Worm (Caenorhabditis elegans) whole organism, L4 larva: ENCODE results near the gene F13A2.1.
A peak's percentile ranks its signal among the peaks of the same experiment; 100 is the strongest.

Experiments
- F10B5.3 ChIP-seq: sonication (generic microtip); optimal IDR thresholded peaks from 2 replicates; lab custom pipeline; 2016; ENCODE audit warnings: mild to moderate bottlenecking, missing genetic modification characterization, missing compliant biosample characterization
- F26F4.8 ChIP-seq: fragments of 200-800 bp; sonication (Bioruptor generic); conservative IDR thresholded peaks from 2 replicates; pipeline ENCODE4 v1.3.6; 2022; ENCODE audit warnings: missing genetic modification characterization, missing compliant biosample characterization
- F44E2.7 ChIP-seq: fragments of 200-800 bp; sonication (Bioruptor generic); IDR thresholded peaks from 2 replicates; pipeline ENCODE4 v2.1.2; 2022; ENCODE audit warnings: missing genetic modification characterization, missing compliant biosample characterization
- R02D3.7 ChIP-seq: fragments of 150-350 bp; sonication (generic microtip); optimal IDR thresholded peaks from 3 replicates; lab custom pipeline; 2014; ENCODE audit warnings: missing biosample characterization, missing genetic modification characterization
- Y5F2A.4 ChIP-seq: fragments of 200-800 bp; sonication (Bioruptor generic); optimal IDR thresholded peaks from 2 replicates; lab custom pipeline; 2018; ENCODE audit warnings: mild to moderate bottlenecking, missing genetic modification characterization, missing compliant biosample characterization
- Y75B8A.6 ChIP-seq: fragments of 200-800 bp; sonication (Bioruptor generic); IDR thresholded peaks from 2 replicates; pipeline ENCODE4 v1.3.6; 2022; ENCODE audit warnings: missing genetic modification reagents, missing genetic modification characterization, missing compliant biosample characterization
- aha-1 ChIP-seq: fragments of 150-350 bp; peaks from one replicate; lab custom pipeline; 2014; ENCODE audit warnings: missing biosample characterization, missing genetic modification characterization
- aly-2 ChIP-seq: sonication (generic microtip); optimal IDR thresholded peaks from 2 replicates; lab custom pipeline; 2018; ENCODE audit warnings: missing biosample characterization, missing genetic modification characterization
- ama-1 ChIP-seq: fragments of 150-350 bp; optimal IDR thresholded peaks from 2 replicates; lab custom pipeline; 2014; ENCODE audit warnings: inconsistent platforms, mixed read lengths
- ceh-20 ChIP-seq: fragments of 200-800 bp; sonication (Bioruptor generic); IDR thresholded peaks from 2 replicates; pipeline ENCODE4 v1.3.6; 2022; ENCODE audit warnings: missing genetic modification reagents, missing genetic modification characterization, missing compliant biosample characterization
- ceh-62 ChIP-seq: sonication (generic microtip); optimal IDR thresholded peaks from 2 replicates; lab custom pipeline; 2017; ENCODE audit warnings: missing biosample characterization, missing genetic modification characterization
- daf-8 ChIP-seq: fragments of 200-800 bp; sonication (Bioruptor generic); IDR thresholded peaks from 2 replicates; pipeline ENCODE4 v1.3.6; 2022; ENCODE audit warnings: missing genetic modification characterization, missing compliant biosample characterization
- dmd-8 ChIP-seq: fragments of 200-800 bp; sonication (Bioruptor generic); IDR thresholded peaks from 2 replicates; pipeline ENCODE4 v1.3.6; 2022; ENCODE audit warnings: missing genetic modification characterization, missing compliant biosample characterization
- duxl-1 ChIP-seq: sonication (generic microtip); optimal IDR thresholded peaks from 2 replicates; lab custom pipeline; 2016; ENCODE audit warnings: mild to moderate bottlenecking, missing genetic modification characterization, moderate library complexity, missing compliant biosample characterization; ENCODE audit not compliant: poor library complexity
- dve-1 ChIP-seq: sonication (generic microtip); optimal IDR thresholded peaks from 2 replicates; lab custom pipeline; 2017; ENCODE audit warnings: antibody characterized with exemption, mild to moderate bottlenecking, missing genetic modification characterization, missing compliant biosample characterization; ENCODE audit not compliant: insufficient read depth
- egl-27 ChIP-seq: sonication (generic microtip); optimal IDR thresholded peaks from 3 replicates; lab custom pipeline; 2017; ENCODE audit warnings: missing biosample characterization, missing genetic modification reagents, missing genetic modification characterization
- egl-43 ChIP-seq: fragments of 200-800 bp; sonication (Bioruptor generic); IDR thresholded peaks from 2 replicates; pipeline ENCODE4 v1.3.6; 2022; ENCODE audit warnings: missing genetic modification reagents, missing genetic modification characterization, missing compliant biosample characterization
- fkh-10 ChIP-seq: fragments of 150-350 bp; optimal IDR thresholded peaks from 2 replicates; lab custom pipeline; 2014; ENCODE audit warnings: missing biosample characterization, missing genetic modification reagents, missing genetic modification characterization
- gei-8 ChIP-seq: fragments of 200-800 bp; sonication (Bioruptor generic); optimal IDR thresholded peaks from 2 replicates; lab custom pipeline; 2018; ENCODE audit warnings: mild to moderate bottlenecking, missing genetic modification characterization, missing compliant biosample characterization
- hif-1 ChIP-seq, 2 experiments: sonication (generic microtip); optimal IDR thresholded peaks; 2 replicates each; lab custom pipeline; 2016 to 2017; ENCODE audit warnings: missing compliant biosample characterization in 2 of 2, missing genetic modification characterization in 2 of 2, missing genetic modification reagents in 2 of 2, missing genotype in 2 of 2, mild to moderate bottlenecking in 1 of 2
- hlh-11 ChIP-seq: fragments of 200-800 bp; sonication (Bioruptor generic); optimal IDR thresholded peaks from 2 replicates; lab custom pipeline; 2018; ENCODE audit warnings: mild to moderate bottlenecking, missing genetic modification characterization, missing compliant biosample characterization
- lim-7 ChIP-seq: fragments of 200-800 bp; sonication (Bioruptor generic); IDR thresholded peaks from 2 replicates; pipeline ENCODE4 v1.3.6; 2022; ENCODE audit warnings: missing genetic modification characterization, missing compliant biosample characterization
- lin-13 ChIP-seq: fragments of 150-350 bp; optimal IDR thresholded peaks from 2 replicates; lab custom pipeline; 2014; ENCODE audit warnings: missing biosample characterization, missing genetic modification reagents, missing genetic modification characterization
- lin-29 ChIP-seq: fragments of 200-800 bp; sonication (Bioruptor generic); IDR thresholded peaks from 2 replicates; pipeline ENCODE4 v1.3.6; 2022; ENCODE audit warnings: missing genetic modification reagents, missing genetic modification characterization, missing compliant biosample characterization
- madf-9 ChIP-seq: fragments of 200-800 bp; sonication (Bioruptor generic); conservative IDR thresholded peaks from 2 replicates; pipeline ENCODE4 v1.3.6; 2022; ENCODE audit warnings: missing genetic modification reagents, missing genetic modification characterization, missing compliant biosample characterization
- mdl-1 ChIP-seq, 2 experiments: fragments of 150-350 bp in 1 of 2; sonication (generic microtip) in 1 of 2; optimal IDR thresholded peaks; 2 replicates each; lab custom pipeline; 2014 to 2017; ENCODE audit warnings: missing biosample characterization in 2 of 2, missing genetic modification characterization in 2 of 2
- mes-2 ChIP-seq: sonication (generic microtip); optimal IDR thresholded peaks from 2 replicates; lab custom pipeline; 2016; ENCODE audit warnings: missing genotype, mild to moderate bottlenecking, missing genetic modification characterization, missing compliant biosample characterization; ENCODE audit not compliant: poor library complexity, severe bottlenecking
- mxl-2 ChIP-seq: fragments of 200-800 bp; sonication (Bioruptor generic); conservative IDR thresholded peaks from 2 replicates; pipeline ENCODE4 v1.3.6; 2022; ENCODE audit warnings: missing genetic modification reagents, missing genetic modification characterization, missing compliant biosample characterization
- nhr-28 ChIP-seq: fragments of 150-350 bp; optimal IDR thresholded peaks from 2 replicates; lab custom pipeline; 2014; ENCODE audit warnings: missing biosample characterization, missing genetic modification characterization
- pha-4 ChIP-seq, 2 experiments: fragments of 150-350 bp in 1 of 2; fragments of 200-800 bp in 1 of 2; sonication (Bioruptor generic) in 1 of 2; IDR thresholded peaks in 1 of 2; optimal IDR thresholded peaks in 1 of 2; 2 replicates each; pipeline versions ENCODE4 v1.3.6 to Lab custom; 2014 to 2022; ENCODE audit warnings: missing genetic modification characterization in 2 of 2, missing genetic modification reagents in 2 of 2, missing biosample characterization in 1 of 2, missing compliant biosample characterization in 1 of 2
- pqm-1 ChIP-seq: sonication (generic microtip); optimal IDR thresholded peaks from 2 replicates; lab custom pipeline; 2017; ENCODE audit warnings: missing biosample characterization, missing genetic modification characterization
- saeg-2 ChIP-seq: fragments of 200-800 bp; sonication (Bioruptor generic); IDR thresholded peaks from 2 replicates; pipeline ENCODE4 v1.3.6; 2022; ENCODE audit warnings: missing genetic modification reagents, missing genetic modification characterization, missing compliant biosample characterization
- set-16 ChIP-seq: fragments of 200-800 bp; sonication (Bioruptor generic); IDR thresholded peaks from 2 replicates; pipeline ENCODE4 v1.3.6; 2022; ENCODE audit warnings: missing genetic modification reagents, missing genetic modification characterization, missing compliant biosample characterization
- tag-97 ChIP-seq: fragments of 200-800 bp; sonication (Bioruptor generic); IDR thresholded peaks from 2 replicates; pipeline ENCODE4 v1.3.6; 2022; ENCODE audit warnings: missing genetic modification characterization, missing compliant biosample characterization
- tra-1 ChIP-seq: fragments of 200-800 bp; sonication (Bioruptor generic); IDR thresholded peaks from 2 replicates; pipeline ENCODE4 v1.3.6; 2022; ENCODE audit warnings: missing genetic modification reagents, missing genetic modification characterization, missing compliant biosample characterization
- unc-39 ChIP-seq: sonication (generic microtip); optimal IDR thresholded peaks from 2 replicates; lab custom pipeline; 2017; ENCODE audit warnings: missing biosample characterization, missing genetic modification characterization
- zag-1 ChIP-seq: fragments of 150-350 bp; optimal IDR thresholded peaks from 2 replicates; lab custom pipeline; 2014; ENCODE audit warnings: missing biosample characterization, missing genetic modification characterization
- zfp-2 ChIP-seq: sonication (generic microtip); optimal IDR thresholded peaks from 2 replicates; lab custom pipeline; 2016; ENCODE audit warnings: mild to moderate bottlenecking, missing genetic modification characterization, missing compliant biosample characterization
- zfp-3 ChIP-seq: fragments of 200-800 bp; sonication (Bioruptor generic); conservative IDR thresholded peaks from 2 replicates; pipeline ENCODE4 v1.3.6; 2022; ENCODE audit warnings: missing genetic modification reagents, missing genetic modification characterization, missing compliant biosample characterization
- zip-11 ChIP-seq: fragments of 200-800 bp; sonication (Bioruptor generic); IDR thresholded peaks from 2 replicates; pipeline ENCODE4 v1.3.6; 2022; ENCODE audit warnings: missing genetic modification characterization, missing compliant biosample characterization
- zip-2 ChIP-seq: fragments of 150-350 bp; optimal IDR thresholded peaks from 2 replicates; lab custom pipeline; 2014; ENCODE audit warnings: missing biosample characterization, missing genetic modification characterization
- ztf-11 ChIP-seq: fragments of 150-350 bp; optimal IDR thresholded peaks from 2 replicates; lab custom pipeline; 2014; ENCODE audit warnings: missing biosample characterization, missing genetic modification characterization

F13A2.1 gene

ce11 chrV:4371309-4371933 is 10.8 kb downstream of the F13A2.1 start, which contains the start of the genes gmpr-1 and fipp-1 (continued):
- TF ChIP-seq unc-39 (tag; lab: Kevin White, UChicago) = no peak
- TF ChIP-seq F44E2.7 (GFP tag; lab: Robert Waterston, UW) = no peak
- TF ChIP-seq hif-1 (tag; optimal IDR thresholded peaks at IDR 0.05; lab: Kevin White, UChicago) = peak in 1 of 2 experiments; percentile 21
- TF ChIP-seq Y75B8A.6 = no peak
- peak; percentile 23 for TF ChIP-seq hlh-11
- no peak for TF ChIP-seq zag-1 (tag; lab: Kevin White, UChicago)
- TF ChIP-seq lim-7 = no peak
- no peak for TF ChIP-seq mxl-2 (GFP tag; lab: Robert Waterston, UW)
- peak; percentile 67 for TF ChIP-seq pqm-1
- TF ChIP-seq lin-13 (GFP tag; lab: Kevin White, UChicago) = no peak
- TF ChIP-seq mdl-1 (tag; optimal IDR thresholded peaks at IDR 0.05; lab: Kevin White, UChicago) = peak in 1 of 2 experiments; percentile 8
- no peak for TF ChIP-seq zfp-3
- TF ChIP-seq nhr-28 (tag; lab: Kevin White, UChicago) = no peak
- no peak for TF ChIP-seq egl-27 (tag; lab: Kevin White, UChicago)
- no peak for TF ChIP-seq egl-43 (GFP tag; lab: Robert Waterston, UW)
- no peak for TF ChIP-seq aly-2 (tag; lab: Kevin White, UChicago)
- no peak for TF ChIP-seq F26F4.8
- no peak for TF ChIP-seq duxl-1 (tag; lab: Kevin White, UChicago)
- no peak for TF ChIP-seq zip-2 (tag; lab: Kevin White, UChicago)
- TF ChIP-seq daf-8 = no peak
- no peak for TF ChIP-seq aha-1
- no peak for TF ChIP-seq tag-97 (GFP tag; lab: Robert Waterston, UW)
- TF ChIP-seq Y5F2A.4 (GFP tag; lab: Kevin White, UChicago) = no peak
- 0 out of 2 replicates have a peak, but pooled peaks have one; percentile 26 for TF ChIP-seq pha-4 (GFP tag; IDR thresholded peaks at IDR 0.05; lab: Robert Waterston, UW)
- no peak for TF ChIP-seq pha-4 (tag; optimal IDR thresholded peaks at IDR 0.05; lab: Kevin White, UChicago)
- TF ChIP-seq mes-2 (tag; lab: Kevin White, UChicago) = peak; percentile 60
- no peak for TF ChIP-seq R02D3.7 (tag; lab: Kevin White, UChicago)
- TF ChIP-seq gei-8 = no peak
- TF ChIP-seq dve-1 (tag; lab: Kevin White, UChicago) = peak; percentile 51
- no peak for TF ChIP-seq tra-1 (GFP tag; lab: Robert Waterston, UW)
- no peak for TF ChIP-seq saeg-2 (GFP tag; lab: Robert Waterston, UW)

DNA sequence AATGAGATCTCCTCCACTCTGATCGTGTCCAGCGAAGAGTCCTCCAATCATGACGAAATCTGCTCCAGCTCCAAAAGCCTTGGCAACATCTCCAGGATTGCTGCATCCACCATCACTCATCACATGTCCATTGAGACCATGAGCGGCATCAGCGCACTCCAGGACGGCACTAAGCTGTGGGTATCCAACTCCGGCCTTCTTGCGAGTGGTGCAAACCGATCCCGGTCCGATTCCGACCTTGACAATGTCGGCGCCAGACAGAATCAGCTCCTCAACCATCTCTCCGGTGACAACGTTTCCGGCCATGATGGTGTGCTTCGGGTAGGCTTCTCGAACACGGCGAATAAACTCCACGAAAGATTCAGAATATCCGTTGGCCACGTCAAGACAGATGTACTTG is 11.7 kb downstream of the F13A2.1 start:
- TF ChIP-seq saeg-2 (GFP tag; lab: Robert Waterston, UW) = no peak
- TF ChIP-seq set-16 (GFP tag; lab: Robert Waterston, UW) = peak; percentile 55; the same call in 1 of the 2 replicates

DNA sequence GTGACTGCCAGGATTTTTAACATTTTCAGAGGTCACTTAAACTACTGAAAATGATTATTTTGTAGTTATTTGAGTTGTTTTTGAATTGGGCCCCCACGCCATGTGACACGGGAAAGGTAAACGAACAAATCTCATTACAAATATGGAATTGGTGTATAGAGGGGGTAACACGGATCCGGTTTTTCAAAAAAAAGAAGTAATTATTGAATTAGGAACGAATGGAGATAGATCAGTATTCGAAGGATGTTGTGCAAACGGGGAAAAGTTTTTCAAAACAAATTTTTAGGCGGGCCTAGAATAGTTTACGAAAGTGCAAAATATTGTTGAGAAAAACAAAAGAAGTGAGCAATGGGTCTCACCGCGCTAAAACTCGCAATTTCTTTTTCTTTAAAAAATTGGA is 15.8 kb downstream of the F13A2.1 start, which contains the start of gene F32D1.11:
Gene F32D1.11 (minus strand): TSS at position 101 of the 400 bp plus-strand sequence.
- TF ChIP-seq zfp-2 (tag; lab: Kevin White, UChicago) (no peak), zip-11 (no peak), madf-9 (GFP tag; lab: Robert Waterston, UW) (no peak), ceh-62 (tag; lab: Kevin White, UChicago) (no peak), fkh-10 (GFP tag; lab: Kevin White, UChicago) (no peak), ztf-11 (tag; lab: Kevin White, UChicago) (no peak), nhr-28 (tag; lab: Kevin White, UChicago) (no peak), lin-29 (GFP tag; lab: Robert Waterston, UW) (no peak), Y75B8A.6 (no peak), F10B5.3 (no peak), unc-39 (tag; lab: Kevin White, UChicago) (no peak), ama-1 (lab: Kevin White, UChicago) (no peak), ceh-20 (no peak), dmd-8 (GFP tag; lab: Robert Waterston, UW) (no peak)
